Worm (Caenorhabditis elegans): ENCODE data around the gene nlp-36.
A peak's percentile ranks its signal among the peaks of the same experiment; 100 is the strongest.

nlp-36 gene

DNA sequence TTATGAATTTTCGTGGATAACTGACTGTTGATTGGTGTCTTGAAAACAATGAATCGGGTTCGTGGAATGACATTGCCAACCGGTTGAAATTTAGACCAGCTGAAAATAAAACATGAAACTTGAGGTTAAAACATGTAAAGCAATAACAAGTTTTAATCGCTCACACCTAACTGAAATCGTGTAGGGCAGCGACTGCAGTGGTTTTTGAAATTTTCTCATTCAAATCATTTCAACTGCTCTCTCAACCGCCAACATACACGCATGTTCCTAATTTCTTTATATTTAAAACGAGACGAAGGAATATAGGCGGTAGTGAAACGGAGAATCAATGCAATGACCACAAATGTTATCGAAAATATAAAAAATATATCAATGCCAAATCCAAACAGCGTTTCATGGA lies 45.7 kb upstream of the nlp-36 start:
- TF ChIP-seq lin-26 (GFP tag; IDR thresholded peaks at IDR 0.05): peak; percentile 57; the same call in 1 of the 2 replicates
- 0 out of 2 replicates have a peak, but pooled peaks have one; percentile 35 for TF ChIP-seq nfya-2 (GFP tag; IDR thresholded peaks at IDR 0.05)
- TF ChIP-seq ztf-22 (GFP tag; optimal IDR thresholded peaks at IDR 0.05): no peak
- TF ChIP-seq zfh-2 (GFP tag; conservative IDR thresholded peaks at IDR 0.05): no peak
- TF ChIP-seq madf-3 (GFP tag; IDR thresholded peaks at IDR 0.05): 0 out of 2 replicates have a peak, but pooled peaks have one; percentile 33
- TF ChIP-seq nfyb-1 (GFP tag; IDR thresholded peaks at IDR 0.05): peak; percentile 45; the same call in 1 of the 2 replicates
- TF ChIP-seq ceh-79 (tag; optimal IDR thresholded peaks at IDR 0.05): peak; percentile 45
- TF ChIP-seq snpc-1.3 (tag; optimal IDR thresholded peaks at IDR 0.05; ENCODE audit: insufficient read depth): peak; percentile 39
- TF ChIP-seq nhr-90 (tag; optimal IDR thresholded peaks at IDR 0.05): no peak
- TF ChIP-seq ekl-4 (GFP tag; IDR thresholded peaks at IDR 0.05): peak; percentile 30; the same call in 1 of the 2 replicates
- no peak for TF ChIP-seq K12H6.12 (tag; optimal IDR thresholded peaks at IDR 0.05)
- TF ChIP-seq ztf-18 (tag; optimal IDR thresholded peaks at IDR 0.05): peak; percentile 48
- TF ChIP-seq B0019.2 (GFP tag; conservative IDR thresholded peaks at IDR 0.05): no peak
- TF ChIP-seq lin-54 (GFP tag; optimal IDR thresholded peaks at IDR 0.05): peak; percentile 37
- peak; percentile 0 for TF ChIP-seq tbp1 (GFP tag; optimal IDR thresholded peaks at IDR 0.05)
- no peak for TF ChIP-seq ztf-6 (GFP tag; IDR thresholded peaks at IDR 0.05)
- no peak for TF ChIP-seq attf-6 (GFP tag; IDR thresholded peaks at IDR 0.05)
- TF ChIP-seq madf-6 (GFP tag; IDR thresholded peaks at IDR 0.05): peak; percentile 74
- TF ChIP-seq atf-7 (tag; optimal IDR thresholded peaks at IDR 0.05): peak; percentile 45
- TF ChIP-seq hsf-1 (GFP tag; IDR thresholded peaks at IDR 0.05): 0 out of 2 replicates have a peak, but pooled peaks have one; percentile 34
- peak; percentile 19; the same call in 1 of the 2 replicates for TF ChIP-seq madf-8 (GFP tag; conservative IDR thresholded peaks at IDR 0.05)
- peak; percentile 38 for TF ChIP-seq B0336.3 (GFP tag; IDR thresholded peaks at IDR 0.05)

DNA sequence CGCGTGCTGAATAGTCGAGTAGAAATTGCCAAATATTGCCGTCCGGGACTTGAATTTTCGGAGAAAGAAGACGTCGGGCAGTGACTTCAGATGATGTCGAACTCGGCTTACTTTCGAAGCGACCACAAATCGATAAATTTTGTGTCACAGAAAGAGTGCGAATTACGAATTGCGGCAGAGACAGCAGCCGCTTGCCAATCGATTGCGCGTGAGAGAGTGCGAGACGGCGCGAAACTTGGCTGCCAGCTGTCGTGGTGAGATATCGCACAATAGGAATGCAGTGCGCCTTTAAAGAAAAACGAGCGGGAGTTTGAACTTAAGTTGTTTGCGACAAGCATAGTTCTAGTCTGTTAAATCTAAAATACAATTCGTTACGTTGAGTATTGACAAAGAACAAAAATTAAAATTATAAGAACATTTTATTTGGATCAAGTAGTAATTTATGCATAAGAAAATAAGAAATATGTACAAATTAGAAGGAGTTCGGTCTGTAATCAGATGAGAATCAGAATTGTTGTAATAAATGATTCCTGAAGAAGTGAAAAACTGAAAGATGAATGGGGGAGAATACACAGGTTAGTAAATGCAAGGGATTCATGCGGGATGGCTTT lies 45.0 kb upstream of the nlp-36 start, which contains the start of gene pir-2:
TSS of gene pir-2 (minus strand) at position 218 of the 611 bp plus-strand sequence.
- TF ChIP-seq mel-28 (tag; optimal IDR thresholded peaks at IDR 0.05; ENCODE audit: borderline replicate concordance) (no peak), him-1 (tag; optimal IDR thresholded peaks at IDR 0.05) (no peak), nfya-1 (tag; optimal IDR thresholded peaks at IDR 0.05; ENCODE audit: borderline replicate concordance, insufficient read depth) (no peak), C17E4.6 (GFP tag; IDR thresholded peaks at IDR 0.05) (0 out of 2 replicates have a peak, but pooled peaks have one; percentile 10), ZK185.1 (tag; optimal IDR thresholded peaks at IDR 0.05; ENCODE audit: poor library complexity, severe bottlenecking) (peak; percentile 41), rec-8 (tag; optimal IDR thresholded peaks at IDR 0.05) (no peak), lir-1 (GFP tag; conservative IDR thresholded peaks at IDR 0.05) (no peak; the same call in 1 of the 2 replicates), madf-3 (GFP tag; IDR thresholded peaks at IDR 0.05) (0 out of 2 replicates have a peak, but pooled peaks have one; percentile 49), mxl-1 (tag; optimal IDR thresholded peaks at IDR 0.05) (no peak), akir-1 (GFP tag; optimal IDR thresholded peaks at IDR 0.05) (no peak), somi-1 (GFP tag; optimal IDR thresholded peaks at IDR 0.05) (no peak), T26A5.8 (tag; optimal IDR thresholded peaks at IDR 0.05) (no peak), sea-2 (GFP tag; IDR thresholded peaks at IDR 0.05) (no peak), atf-7 (tag; optimal IDR thresholded peaks at IDR 0.05) (no peak), attf-3 (GFP tag; conservative IDR thresholded peaks at IDR 0.05) (peak; percentile 55; the same call in 1 of the 2 replicates), lin-54 (GFP tag; optimal IDR thresholded peaks at IDR 0.05) (peak; percentile 90), hrde-1 (tag; optimal IDR thresholded peaks at IDR 0.05; ENCODE audit: borderline replicate concordance) (no peak), B0035.1 (tag; optimal IDR thresholded peaks at IDR 0.05) (no peak), gei-17 (GFP tag; optimal IDR thresholded peaks at IDR 0.05) (no peak), madf-6 (GFP tag; IDR thresholded peaks at IDR 0.05) (peak; percentile 85), rcor-1 (GFP tag; IDR thresholded peaks at IDR 0.05) (peak; percentile 43; the same call in 1 of the 2 replicates), xnd-1 (tag; optimal IDR thresholded peaks at IDR 0.05) (no peak), tlf-1 (GFP tag; optimal IDR thresholded peaks at IDR 0.05) (no peak), attf-5 (GFP tag; optimal IDR thresholded peaks at IDR 0.05) (peak; percentile 84), aptf-2 (GFP tag; conservative IDR thresholded peaks at IDR 0.05) (0 out of 2 replicates have a peak, but pooled peaks have one; percentile 36), sdz-38 (tag; optimal IDR thresholded peaks at IDR 0.05) (no peak), hmg-1.2 (GFP tag; IDR thresholded peaks at IDR 0.05) (peak; percentile 57)
